Comparison of ENCODE assay signal across 2 worm cellular contexts in genomic region chrIV:14383474-14383873, ce11.
TF ChIP-seq lines count a peak whose summit lies in the region.

TSS of gene paqr-3 (minus strand) at chrIV:14383683.

TF ChIP-seq in whole organism, L4 larva, 104 proteins besides CTCF, POLR2A, EP300 and RAD21:
- TF ChIP-seq lin-29 (GFP tag; IDR thresholded peaks at IDR 0.05; lab: Robert Waterston, UW) (no peak), mxl-2 (GFP tag; conservative IDR thresholded peaks at IDR 0.05; lab: Robert Waterston, UW) (no peak), F37D6.2 (tag; optimal IDR thresholded peaks at IDR 0.05; lab: Kevin White, UChicago) (no peak), snpc-1.2 (GFP tag; IDR thresholded peaks at IDR 0.05; lab: Robert Waterston, UW) (peak; percentile 78)
TF ChIP-seq in whole organism, L4 larva: peak in this region for 1.

TF ChIP-seq in whole organism, young adult, 124 proteins besides CTCF, POLR2A, EP300 and RAD21:
- TF ChIP-seq snpc-4 (GFP tag; optimal IDR thresholded peaks at IDR 0.05; lab: Kevin White, UChicago) = no peak
- peak in 2 of 4 experiments; percentile 32 to 57 for TF ChIP-seq snpc-4 (tag; optimal IDR thresholded peaks at IDR 0.05; lab: Kevin White, UChicago)
- TF ChIP-seq nfya-2 (GFP tag; IDR thresholded peaks at IDR 0.05; lab: Robert Waterston, UW) = no peak
- TF ChIP-seq F33H1.4 (GFP tag; IDR thresholded peaks at IDR 0.05; lab: Robert Waterston, UW) = no peak
- TF ChIP-seq attf-6 (GFP tag; IDR thresholded peaks at IDR 0.05; lab: Robert Waterston, UW) = peak; percentile 81
- TF ChIP-seq Y53F4B.3 (GFP tag; IDR thresholded peaks at IDR 0.05; lab: Robert Waterston, UW) = no peak
- no peak for TF ChIP-seq mcd-1 (GFP tag; IDR thresholded peaks at IDR 0.05; lab: Robert Waterston, UW)
TF ChIP-seq in whole organism, young adult: peak in this region for 2.
